Worm (Caenorhabditis elegans): ENCODE measurements around the gene rpn-5.
A peak's percentile ranks its signal among the peaks of the same experiment; 100 is the strongest.
"Not testable (repeated sequence)": the region's sequence is repeated elsewhere in the genome, so short reads cannot be mapped to it uniquely, and the experiment has no call there.

The rpn-5 gene

DNA sequence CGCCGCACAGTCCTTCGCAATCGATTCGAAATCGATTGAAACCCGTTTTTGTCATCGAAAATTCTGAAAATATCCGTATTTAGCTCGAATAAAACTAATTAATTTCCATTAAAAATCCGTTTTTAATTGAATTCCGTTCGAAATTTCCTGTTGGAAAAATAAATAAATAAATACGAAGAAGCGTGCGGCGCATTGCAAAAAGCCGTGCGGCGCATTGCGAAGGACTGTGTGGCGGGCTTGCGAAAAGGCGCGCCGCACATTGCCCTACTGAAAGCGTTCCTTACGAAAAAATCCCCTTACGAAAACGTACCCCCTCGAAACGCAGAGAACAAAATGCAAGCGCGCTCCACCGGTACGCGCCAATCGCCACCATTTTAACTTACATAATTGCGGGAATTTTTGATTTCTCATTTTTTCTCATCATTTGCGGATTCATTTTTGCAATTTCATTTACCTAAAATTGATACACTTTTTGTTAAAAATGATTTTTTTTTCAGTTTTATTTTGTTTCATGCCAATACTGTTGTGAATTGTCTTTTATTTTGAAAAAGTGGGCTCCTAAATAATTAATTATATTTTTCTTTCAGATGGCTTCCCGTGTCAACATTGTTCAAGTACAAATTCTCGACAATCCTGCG is 3.4 kb upstream of the rpn-5 start, which contains the start of gene unc-85:
unc-85 (plus strand) TSS at position 588 of the 638 bp plus-strand sequence.
- peak in 1 of 2 experiments; percentile 44 for TF ChIP-seq mdl-1 (tag; optimal IDR thresholded peaks at IDR 0.05)
- peak; percentile 22 for TF ChIP-seq sma-9 (GFP tag; optimal IDR thresholded peaks at IDR 0.05)
- TF ChIP-seq sma-9 (tag; optimal IDR thresholded peaks at IDR 0.05), result not testable (repeated sequence)
- peak; percentile 80 for TF ChIP-seq F13H6.1 (tag; optimal IDR thresholded peaks at IDR 0.05)
- peak; percentile 71 for TF ChIP-seq nhr-129 (tag; optimal IDR thresholded peaks at IDR 0.05)
- peak; percentile 65 for TF ChIP-seq lin-13 (GFP tag; optimal IDR thresholded peaks at IDR 0.05)
- peak; percentile 17 for TF ChIP-seq nhr-21 (tag; optimal IDR thresholded peaks at IDR 0.05)
- peak; percentile 23 for TF ChIP-seq lin-11 (tag; optimal IDR thresholded peaks at IDR 0.05)
- TF ChIP-seq gmeb-1 (tag; optimal IDR thresholded peaks at IDR 0.05), result peak; percentile 58
- peak; percentile 69 for TF ChIP-seq nhr-25 (tag; optimal IDR thresholded peaks at IDR 0.05)
- TF ChIP-seq nhr-6 (tag; optimal IDR thresholded peaks at IDR 0.05), result peak; percentile 22
- TF ChIP-seq unc-55 (GFP tag; optimal IDR thresholded peaks at IDR 0.05), result peak; percentile 69
- peak; percentile 62 for TF ChIP-seq C34F6.9 (tag; optimal IDR thresholded peaks at IDR 0.05)
- peak; percentile 66 to 89 for TF ChIP-seq lsy-2 (tag; optimal IDR thresholded peaks at IDR 0.05)
- TF ChIP-seq crh-2 (tag; optimal IDR thresholded peaks at IDR 0.05), result peak; percentile 73
- TF ChIP-seq sma-3 (GFP tag; optimal IDR thresholded peaks at IDR 0.05), result peak; percentile 78

DNA sequence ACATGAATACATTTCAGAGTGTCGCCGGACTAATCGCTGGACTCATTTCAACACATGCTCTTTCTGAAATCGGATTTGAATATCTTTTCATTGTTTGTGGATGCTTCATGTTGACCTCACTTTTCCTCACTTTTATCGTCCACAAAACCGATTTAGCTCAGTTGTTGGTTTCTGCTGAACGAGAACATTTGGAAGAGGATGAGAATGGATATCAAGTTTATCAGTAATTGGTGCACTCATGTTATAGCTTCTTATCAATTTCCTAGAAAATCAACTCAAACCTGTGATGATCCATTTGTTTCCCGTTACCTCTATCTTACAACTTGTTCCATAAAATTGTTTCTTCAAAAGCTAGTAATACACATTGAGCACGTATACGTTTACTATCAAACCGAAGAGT is 2.2 kb downstream of the rpn-5 start:
- TF ChIP-seq crh-2 (tag; optimal IDR thresholded peaks at IDR 0.05), result peak; percentile 1
- TF ChIP-seq nhr-11 (tag; optimal IDR thresholded peaks at IDR 0.05), result no peak

DNA sequence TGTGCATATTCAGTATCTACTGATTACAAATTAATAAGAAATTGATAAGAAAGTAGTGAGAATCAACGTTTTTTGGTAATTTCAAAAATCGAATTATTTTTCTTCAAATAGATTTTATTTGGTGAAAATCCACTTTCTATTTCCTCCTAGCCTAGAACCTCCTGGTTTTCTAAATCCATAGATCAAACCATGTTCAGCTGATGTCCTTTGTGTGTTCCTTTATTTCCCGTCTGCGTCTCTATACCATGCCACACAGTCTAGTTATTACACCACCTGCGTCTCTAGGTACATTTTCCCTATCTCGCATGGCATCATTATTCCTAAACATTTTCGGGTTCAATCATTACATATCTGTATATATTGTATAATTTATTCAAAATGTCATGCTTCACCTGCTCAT is 5.1 kb downstream of the rpn-5 start, which contains the start of gene F10G7.5:
F10G7.5 (plus strand) TSS at position 286 of the 400 bp plus-strand sequence.
- TF ChIP-seq C34F6.9 (tag; optimal IDR thresholded peaks at IDR 0.05) (peak; percentile 42), peb-1 (tag; optimal IDR thresholded peaks at IDR 0.05) (no peak), nhr-12 (tag; optimal IDR thresholded peaks at IDR 0.05) (no peak), sma-9 (GFP tag; optimal IDR thresholded peaks at IDR 0.05) (peak; percentile 27), sma-9 (tag; optimal IDR thresholded peaks at IDR 0.05) (no peak), crh-2 (tag; optimal IDR thresholded peaks at IDR 0.05) (peak; percentile 17), nhr-237 (tag; optimal IDR thresholded peaks at IDR 0.05) (no peak), lsy-2 (tag; optimal IDR thresholded peaks at IDR 0.05) (peak in 1 of 2 experiments; percentile 60), nhr-6 (tag; optimal IDR thresholded peaks at IDR 0.05) (no peak), snpc-4 (tag; optimal IDR thresholded peaks at IDR 0.05) (no peak), skn-1 (tag; optimal IDR thresholded peaks at IDR 0.05) (no peak), fos-1 (tag; optimal IDR thresholded peaks at IDR 0.05) (peak; percentile 49), ZK546.5 (tag; optimal IDR thresholded peaks at IDR 0.05) (no peak), mdl-1 (tag; optimal IDR thresholded peaks at IDR 0.05) (peak in 1 of 2 experiments; percentile 8), nhr-21 (tag; optimal IDR thresholded peaks at IDR 0.05) (no peak), aly-2 (tag; optimal IDR thresholded peaks at IDR 0.05) (no peak), F13H6.1 (tag; optimal IDR thresholded peaks at IDR 0.05) (peak; percentile 11), blmp-1 (tag; optimal IDR thresholded peaks at IDR 0.05; ENCODE audit: insufficient read depth) (no peak), sma-3 (GFP tag; optimal IDR thresholded peaks at IDR 0.05) (no peak)

DNA sequence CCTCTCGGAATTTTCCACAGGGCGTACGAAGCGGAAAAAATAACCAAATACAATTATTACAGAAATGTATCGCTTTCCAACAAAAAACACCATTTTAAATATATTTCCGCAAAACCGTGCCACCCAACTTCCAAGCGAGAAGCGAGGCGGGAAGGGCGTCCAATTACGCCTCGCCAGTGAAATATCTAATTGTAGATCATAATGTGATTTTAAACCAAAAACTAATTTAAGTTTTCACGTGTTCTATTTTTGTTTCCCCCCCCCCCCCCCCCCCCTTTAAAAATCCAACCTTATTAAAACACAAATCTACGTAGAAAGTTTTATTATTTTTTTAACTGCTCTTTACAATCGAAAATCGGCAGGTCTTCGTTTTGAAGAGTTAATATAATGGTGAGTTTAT is 8.8 kb downstream of the rpn-5 start, which contains the start of gene F10G7.12:
F10G7.12 (plus strand) TSS at position 301 of the 400 bp plus-strand sequence.
- TF ChIP-seq C34F6.9 (tag; optimal IDR thresholded peaks at IDR 0.05) (no peak), nhr-77 (tag; optimal IDR thresholded peaks at IDR 0.05) (no peak), lsy-2 (tag; optimal IDR thresholded peaks at IDR 0.05) (no peak), elt-1 (tag; optimal IDR thresholded peaks at IDR 0.05) (no peak), peb-1 (tag; optimal IDR thresholded peaks at IDR 0.05) (no peak), unc-55 (GFP tag; optimal IDR thresholded peaks at IDR 0.05) (no peak), lin-11 (tag; optimal IDR thresholded peaks at IDR 0.05) (no peak), snpc-4 (tag; optimal IDR thresholded peaks at IDR 0.05) (no peak), alr-1 (tag; optimal IDR thresholded peaks at IDR 0.05) (no peak), nhr-237 (tag; optimal IDR thresholded peaks at IDR 0.05) (no peak), R02D3.7 (tag; optimal IDR thresholded peaks at IDR 0.05) (no peak), ztf-4 (tag; optimal IDR thresholded peaks at IDR 0.05) (no peak), gmeb-1 (tag; optimal IDR thresholded peaks at IDR 0.05) (no peak), mbf-1 (tag; optimal IDR thresholded peaks at IDR 0.05) (no peak), nhr-10 (tag; optimal IDR thresholded peaks at IDR 0.05) (no peak), unc-62 (GFP tag; optimal IDR thresholded peaks at IDR 0.05) (no peak), nhr-129 (tag; optimal IDR thresholded peaks at IDR 0.05) (no peak), sma-3 (GFP tag; optimal IDR thresholded peaks at IDR 0.05) (no peak), Y55F3AM.14 (GFP tag; optimal IDR thresholded peaks at IDR 0.05) (no peak), F13H6.1 (tag; optimal IDR thresholded peaks at IDR 0.05) (no peak)

All from whole organism, L2 larva.